Worm (Caenorhabditis elegans): ENCODE measurements around the gene pals-39.

The pals-39 gene

ce11 chrV:12400677-12401236, 42.9 kb downstream of the pals-39 start, which contains the start of the genes K01D12.20 and miga-1:
Gene K01D12.20, minus strand, starts transcription at chrV:12400814.
Gene miga-1, minus strand, starts transcription at chrV:12400859.
- TF ChIP-seq unc-86 (tag; optimal IDR thresholded peaks at IDR 0.05) (no peak), ttx-3 (tag; optimal IDR thresholded peaks at IDR 0.05) (no peak), npax-4 (tag; optimal IDR thresholded peaks at IDR 0.05) (no peak), sox-4 (tag; optimal IDR thresholded peaks at IDR 0.05) (no peak), F13H6.1 (tag; optimal IDR thresholded peaks at IDR 0.05) (no peak), sdc-2 (tag; optimal IDR thresholded peaks at IDR 0.05) (no peak), ceh-6 (GFP tag; optimal IDR thresholded peaks at IDR 0.05) (no peak), ceh-24 (tag; optimal IDR thresholded peaks at IDR 0.05) (no peak), eyg-1 (tag; optimal IDR thresholded peaks at IDR 0.05) (no peak), nhr-11 (tag; optimal IDR thresholded peaks at IDR 0.05) (no peak), ref-2 (tag; optimal IDR thresholded peaks at IDR 0.05) (no peak), ceh-19 (GFP tag; optimal IDR thresholded peaks at IDR 0.05) (no peak), hlh-13 (GFP tag; optimal IDR thresholded peaks at IDR 0.05) (no peak)

- no peak for TF ChIP-seq Y22D7AL.16 (tag; optimal IDR thresholded peaks at IDR 0.05)
- TF ChIP-seq pha-2 (tag; optimal IDR thresholded peaks at IDR 0.05): no peak
- TF ChIP-seq pax-1 (tag; optimal IDR thresholded peaks at IDR 0.05): no peak
- no peak for TF ChIP-seq ceh-14 (tag; optimal IDR thresholded peaks at IDR 0.05)
- TF ChIP-seq npax-4 (tag; optimal IDR thresholded peaks at IDR 0.05): no peak
- TF ChIP-seq pha-4 (tag; optimal IDR thresholded peaks at IDR 0.05): no peak
- TF ChIP-seq K02D7.2 (tag; optimal IDR thresholded peaks at IDR 0.05): no peak
Measured at ce11 chrV:12397545-12397944, 46.1 kb downstream of the pals-39 start, which contains the start of gene K01D12.5. Gene K01D12.5, plus strand, starts transcription at chrV:12397845.

ce11 chrV:12395699-12396098, 48.0 kb downstream of the pals-39 start, which contains the start of gene twk-14:
Gene twk-14, minus strand, starts transcription at chrV:12395706.
- TF ChIP-seq lin-11 (tag; optimal IDR thresholded peaks at IDR 0.05) (no peak), ceh-34 (tag; optimal IDR thresholded peaks at IDR 0.05) (no peak), ceh-45 (GFP tag; IDR thresholded peaks at IDR 0.05) (no peak), pha-4 (tag; optimal IDR thresholded peaks at IDR 0.05) (no peak), fax-1 (tag; optimal IDR thresholded peaks at IDR 0.05) (no peak)
